Worm (Caenorhabditis elegans) whole organism, L1 larva: ENCODE measurements around the gene nspc-5.
A peak's percentile ranks its signal among the peaks of the same experiment; 100 is the strongest.

Experiments used
- C34B4.2 ChIP-seq: sonication (generic microtip); optimal IDR thresholded peaks from 2 replicates; lab custom pipeline; 2017; ENCODE audit warnings: mild to moderate bottlenecking, missing genetic modification characterization, missing compliant biosample characterization
- blmp-1 ChIP-seq: fragments of 150-350 bp; optimal IDR thresholded peaks from 2 replicates; lab custom pipeline; 2014; ENCODE audit warnings: missing biosample characterization, missing genetic modification characterization
- ceh-63 ChIP-seq: fragments of 200-800 bp; sonication (Bioruptor generic); optimal IDR thresholded peaks from 2 replicates; lab custom pipeline; 2018; ENCODE audit warnings: mild to moderate bottlenecking, missing genetic modification characterization, missing compliant biosample characterization
- ceh-8 ChIP-seq: fragments of 200-800 bp; sonication (Bioruptor generic); optimal IDR thresholded peaks from 2 replicates; lab custom pipeline; 2018; ENCODE audit warnings: mild to moderate bottlenecking, missing genetic modification characterization, moderate library complexity, missing compliant biosample characterization
- ceh-82 ChIP-seq, 3 experiments: fragments of 150-350 bp in 1 of 3; sonication (generic microtip) in 2 of 3; optimal IDR thresholded peaks; 2 replicates each; lab custom pipeline; 2014 to 2017; ENCODE audit warnings: missing biosample characterization in 3 of 3, missing genetic modification characterization in 3 of 3
- ces-1 ChIP-seq: fragments of 150-350 bp; optimal IDR thresholded peaks from 2 replicates; lab custom pipeline; 2014; ENCODE audit warnings: missing biosample characterization, missing genetic modification reagents, missing genetic modification characterization
- dsc-1 ChIP-seq: sonication (generic microtip); optimal IDR thresholded peaks from 2 replicates; lab custom pipeline; 2016; ENCODE audit warnings: mild to moderate bottlenecking, missing genetic modification characterization, missing compliant biosample characterization
- efl-1 ChIP-seq, 4 experiments: fragments of 150-350 bp; optimal IDR thresholded peaks in 3 of 4; peaks in 1 of 4; 1 replicate in 1 of 4; 2 replicates in 3 of 4; lab custom pipeline; 2014; ENCODE audit warnings: missing biosample characterization in 2 of 4, missing genetic modification characterization in 2 of 4, missing genetic modification reagents in 2 of 4
- egl-13 ChIP-seq: sonication (generic microtip); optimal IDR thresholded peaks from 2 replicates; lab custom pipeline; 2016; ENCODE audit warnings: missing genotype, missing genetic modification reagents, missing genetic modification characterization, missing compliant biosample characterization
- egl-27 ChIP-seq, 2 experiments: fragments of 150-350 bp in 1 of 2; sonication (generic microtip); optimal IDR thresholded peaks; 3 replicates each; lab custom pipeline; 2017 to 2018; ENCODE audit warnings: missing biosample characterization in 2 of 2, missing genetic modification characterization in 2 of 2, missing genetic modification reagents in 2 of 2
- ets-5 ChIP-seq: fragments of 200-800 bp; sonication (Bioruptor generic); IDR thresholded peaks from 2 replicates; pipeline ENCODE4 v1.3.6; 2022; ENCODE audit warnings: missing genetic modification characterization, missing compliant biosample characterization
- fkh-10 ChIP-seq: sonication (generic microtip); optimal IDR thresholded peaks from 2 replicates; lab custom pipeline; 2017; ENCODE audit warnings: missing biosample characterization, missing genetic modification reagents, missing genetic modification characterization
- fkh-8 ChIP-seq: sonication (generic microtip); optimal IDR thresholded peaks from 2 replicates; lab custom pipeline; 2016; ENCODE audit warnings: mild to moderate bottlenecking, missing genetic modification characterization, missing compliant biosample characterization
- fos-1 ChIP-seq: fragments of 150-350 bp; optimal IDR thresholded peaks from 2 replicates; lab custom pipeline; 2014; ENCODE audit warnings: missing biosample characterization, missing genetic modification characterization
- lin-13 ChIP-seq: fragments of 150-350 bp; optimal IDR thresholded peaks from 2 replicates; lab custom pipeline; 2014; ENCODE audit warnings: missing biosample characterization, missing genetic modification reagents, missing genetic modification characterization
- lin-14 ChIP-seq: fragments of 200-800 bp; sonication (Bioruptor generic); optimal IDR thresholded peaks from 2 replicates; lab custom pipeline; 2018; ENCODE audit warnings: mild to moderate bottlenecking, missing genetic modification characterization, moderate library complexity, missing compliant biosample characterization
- lin-35 ChIP-seq, 2 experiments: fragments of 150-350 bp; optimal IDR thresholded peaks; 2 replicates each; lab custom pipeline; 2014; ENCODE audit warnings: missing biosample characterization in 2 of 2, missing genetic modification characterization in 2 of 2, missing genetic modification reagents in 2 of 2
- lsy-2 ChIP-seq, 2 experiments: fragments of 150-350 bp; optimal IDR thresholded peaks; 2 replicates each; lab custom pipeline; 2014; ENCODE audit warnings: missing biosample characterization in 2 of 2, missing genetic modification characterization in 2 of 2
- mab-9 ChIP-seq: fragments of 200-800 bp; sonication (Bioruptor generic); IDR thresholded peaks from 2 replicates; pipeline ENCODE4 v1.3.6; 2022; ENCODE audit warnings: missing genetic modification reagents, missing genetic modification characterization, missing compliant biosample characterization
- mdl-1 ChIP-seq, 2 experiments: fragments of 150-350 bp; optimal IDR thresholded peaks; 2 replicates each; lab custom pipeline; 2014 to 2017; ENCODE audit warnings: missing biosample characterization in 2 of 2, missing genetic modification characterization in 2 of 2, inconsistent platforms in 1 of 2
- mep-1 ChIP-seq: fragments of 150-350 bp; optimal IDR thresholded peaks from 2 replicates; lab custom pipeline; 2014; ENCODE audit warnings: missing biosample characterization, missing genetic modification characterization
- nhr-19 ChIP-seq: fragments of 200-800 bp; sonication (Bioruptor generic); conservative IDR thresholded peaks from 2 replicates; pipeline ENCODE4 v1.3.6; 2022; ENCODE audit warnings: missing genetic modification characterization, missing compliant biosample characterization
- nhr-20 ChIP-seq: sonication (generic microtip); optimal IDR thresholded peaks from 2 replicates; lab custom pipeline; 2016; ENCODE audit warnings: mild to moderate bottlenecking, missing genetic modification characterization, missing compliant biosample characterization
- nhr-237 ChIP-seq: fragments of 150-350 bp; optimal IDR thresholded peaks from 2 replicates; lab custom pipeline; 2014; ENCODE audit warnings: missing biosample characterization, missing genetic modification characterization
- nhr-47 ChIP-seq: sonication (generic microtip); optimal IDR thresholded peaks from 2 replicates; lab custom pipeline; 2016; ENCODE audit warnings: mild to moderate bottlenecking, missing genetic modification characterization, moderate library complexity, missing compliant biosample characterization
- nhr-71 ChIP-seq: sonication (generic microtip); optimal IDR thresholded peaks from 2 replicates; lab custom pipeline; 2016; ENCODE audit warnings: mild to moderate bottlenecking, missing genetic modification characterization, moderate library complexity, missing compliant biosample characterization
- nhr-84 ChIP-seq: sonication (generic microtip); optimal IDR thresholded peaks from 2 replicates; lab custom pipeline; 2017; ENCODE audit warnings: missing biosample characterization, missing genetic modification characterization
- nhr-85 ChIP-seq: sonication (generic microtip); peaks from one replicate; lab custom pipeline; 2016; ENCODE audit warnings: missing genetic modification characterization, inconsistent platforms, missing compliant biosample characterization
- nhr-90 ChIP-seq: sonication (generic microtip); optimal IDR thresholded peaks from 2 replicates; lab custom pipeline; 2016; ENCODE audit warnings: mild to moderate bottlenecking, missing genetic modification characterization, missing compliant biosample characterization; ENCODE audit not compliant: poor library complexity
- pax-3 ChIP-seq: fragments of 200-800 bp; sonication (Bioruptor generic); optimal IDR thresholded peaks from 2 replicates; lab custom pipeline; 2018; ENCODE audit warnings: mild to moderate bottlenecking, missing genetic modification characterization, moderate library complexity, missing compliant biosample characterization
- rnt-1 ChIP-seq: sonication (generic microtip); optimal IDR thresholded peaks from 2 replicates; lab custom pipeline; 2016; ENCODE audit warnings: mild to moderate bottlenecking, missing genetic modification characterization, moderate library complexity, missing compliant biosample characterization
- skn-1 ChIP-seq: fragments of 150-350 bp; optimal IDR thresholded peaks from 2 replicates; lab custom pipeline; 2014; ENCODE audit warnings: missing biosample characterization, missing genetic modification characterization
- snu-23 ChIP-seq: sonication (generic microtip); optimal IDR thresholded peaks from 2 replicates; lab custom pipeline; 2016; ENCODE audit warnings: missing genetic modification characterization, missing compliant biosample characterization
- sup-37 ChIP-seq: fragments of 200-800 bp; sonication (Bioruptor generic); optimal IDR thresholded peaks from 2 replicates; lab custom pipeline; 2018; ENCODE audit warnings: mild to moderate bottlenecking, missing genetic modification characterization, missing compliant biosample characterization
- swsn-7 ChIP-seq: sonication (generic microtip); optimal IDR thresholded peaks from 2 replicates; lab custom pipeline; 2016; ENCODE audit warnings: missing genetic modification characterization, missing compliant biosample characterization
- unc-130 ChIP-seq: fragments of 150-350 bp; optimal IDR thresholded peaks from 2 replicates; lab custom pipeline; 2017; ENCODE audit warnings: missing biosample characterization, missing genetic modification characterization, inconsistent platforms
- unc-86 ChIP-seq: sonication (generic microtip); optimal IDR thresholded peaks from 2 replicates; lab custom pipeline; 2016; ENCODE audit warnings: missing genetic modification characterization, missing compliant biosample characterization
- unc-98 ChIP-seq: fragments of 200-800 bp; sonication (Bioruptor generic); IDR thresholded peaks from 2 replicates; pipeline ENCODE4 v1.3.6; 2022; ENCODE audit warnings: missing genetic modification characterization, missing compliant biosample characterization
- zip-4 ChIP-seq: fragments of 200-800 bp; sonication (Bioruptor generic); optimal IDR thresholded peaks from 2 replicates; lab custom pipeline; 2018; ENCODE audit warnings: mild to moderate bottlenecking, missing genetic modification characterization, moderate library complexity, missing compliant biosample characterization
- ztf-11 ChIP-seq, 2 experiments: sonication (generic microtip); optimal IDR thresholded peaks; 2 replicates each; lab custom pipeline; 2016 to 2017; ENCODE audit warnings: missing genetic modification characterization in 2 of 2, missing biosample characterization in 1 of 2, missing compliant biosample characterization in 1 of 2

Gene nspc-5

DNA sequence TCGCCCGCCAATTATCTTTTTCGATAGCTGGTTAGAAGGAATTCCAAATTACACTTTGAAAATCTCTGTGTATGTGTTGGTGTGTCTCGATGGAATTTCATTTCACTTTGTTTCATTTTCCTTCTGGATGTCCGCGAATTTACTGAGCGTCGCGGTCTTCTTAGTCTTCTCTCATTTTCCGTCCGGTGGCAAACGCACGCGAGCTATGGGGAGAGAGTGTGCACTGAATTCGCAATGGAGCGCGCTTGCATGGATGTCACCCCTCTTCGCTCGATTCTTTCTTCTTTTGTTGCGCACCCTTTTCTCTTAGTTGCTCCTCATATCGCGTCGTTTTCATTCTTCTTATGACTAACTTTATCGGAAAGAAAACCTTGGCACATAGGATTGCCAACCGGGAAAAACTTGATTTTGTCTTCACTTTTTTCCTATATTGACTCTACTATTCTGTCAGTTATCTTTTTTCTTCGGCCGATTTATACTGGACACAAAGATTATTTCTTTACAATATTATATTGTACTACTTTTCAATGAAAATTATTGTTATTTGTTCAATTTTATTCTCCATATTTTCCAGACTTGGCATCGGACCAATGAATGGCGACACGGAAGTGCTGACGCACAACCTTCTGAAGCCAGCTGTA lies 13.3 kb downstream of the nspc-5 start, which contains the start of gene dhhc-14 (continued):
- TF ChIP-seq pax-3 = no peak
- TF ChIP-seq ceh-8 (GFP tag; lab: Kevin White, UChicago) = no peak
- peak; percentile 38 for TF ChIP-seq lin-13 (GFP tag; lab: Kevin White, UChicago)
- no peak for TF ChIP-seq ces-1

DNA sequence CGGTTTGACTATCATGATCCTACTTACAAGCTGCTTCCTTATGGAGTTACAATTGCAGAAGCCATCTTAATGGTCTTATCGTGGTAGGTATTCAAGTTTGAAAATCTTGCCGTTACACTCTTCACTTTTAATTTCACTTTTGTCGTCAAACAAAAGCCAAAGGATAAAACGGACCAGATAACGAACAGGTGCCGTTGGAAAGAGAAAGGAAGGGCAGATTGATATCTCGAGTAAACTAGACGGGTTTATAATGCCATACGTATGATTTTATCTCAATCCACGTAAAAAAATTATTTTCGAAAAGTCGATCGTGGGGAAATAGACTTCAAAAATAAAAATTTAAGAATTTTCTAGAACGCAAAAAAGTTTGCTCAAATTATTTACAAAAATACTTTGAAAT lies 15.5 kb downstream of the nspc-5 start:
- TF ChIP-seq blmp-1 (tag; lab: Kevin White, UChicago) (peak; percentile 76), rnt-1 (no peak), unc-98 (GFP tag; lab: Robert Waterston, UW) (no peak), fos-1 (tag; lab: Kevin White, UChicago) (no peak)

DNA sequence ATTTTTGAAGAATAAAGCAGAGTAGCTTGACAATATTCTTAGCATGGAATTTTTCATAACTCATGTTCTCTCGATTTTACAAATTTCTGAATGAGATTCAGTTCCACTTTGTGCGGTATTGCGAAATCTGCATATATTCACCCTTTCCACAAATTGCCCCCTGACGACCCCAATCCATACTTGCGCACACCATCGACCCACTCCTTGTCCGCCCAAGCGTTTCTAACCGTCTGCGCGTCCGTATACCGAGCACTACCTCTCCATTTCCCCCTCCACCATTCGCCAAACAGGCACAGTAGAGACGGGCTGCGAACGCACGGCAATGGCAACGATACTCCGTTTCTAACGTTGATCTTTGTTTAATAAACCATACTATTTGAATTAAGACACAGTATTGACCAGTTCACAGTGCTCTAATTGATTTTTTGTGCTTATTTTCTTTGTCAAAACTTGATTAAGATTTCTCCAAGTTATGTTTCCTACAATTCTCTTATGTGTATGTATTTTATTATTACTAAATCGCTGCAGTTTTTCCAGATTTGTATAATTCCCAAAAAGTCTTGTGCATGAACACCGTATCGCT lies 18.2 kb downstream of the nspc-5 start, which contains the start of gene utx-1:
Gene utx-1, plus strand, starts transcription at position 533 of the 583 bp plus-strand sequence.
- peak; percentile 28 for TF ChIP-seq nhr-47 (tag; lab: Kevin White, UChicago)
- TF ChIP-seq efl-1 (optimal IDR thresholded peaks at IDR 0.05; lab: Kevin White, UChicago) = peak in 1 of 2 experiments; percentile 24
- no peak for TF ChIP-seq efl-1 (GFP tag; optimal IDR thresholded peaks at IDR 0.05 in 1 of 2; lab: Kevin White, UChicago)
- TF ChIP-seq rnt-1 = peak; percentile 33
- peak; percentile 30 for TF ChIP-seq swsn-7 (tag; lab: Kevin White, UChicago)
- TF ChIP-seq nhr-19 = peak; percentile 23; the same call in 1 of the 2 replicates
- TF ChIP-seq egl-27 (tag; optimal IDR thresholded peaks at IDR 0.05; lab: Kevin White, UChicago) = no peak
- TF ChIP-seq zip-4 (GFP tag; lab: Kevin White, UChicago) = peak; percentile 86
- peak; percentile 26 for TF ChIP-seq nhr-71 (tag; lab: Kevin White, UChicago)
- peak; percentile 15 to 48 for TF ChIP-seq lin-35 (GFP tag; optimal IDR thresholded peaks at IDR 0.05; lab: Kevin White, UChicago)
- no peak for TF ChIP-seq egl-13 (tag; lab: Kevin White, UChicago)
- peak; percentile 31 for TF ChIP-seq nhr-20 (tag; lab: Kevin White, UChicago)
- TF ChIP-seq dsc-1 (tag; lab: Kevin White, UChicago) = peak; percentile 26
- TF ChIP-seq ets-5 = no peak
- peak; percentile 21 for TF ChIP-seq mep-1 (tag; lab: Kevin White, UChicago)
- no peak for TF ChIP-seq nhr-237
- TF ChIP-seq fkh-8 = peak; percentile 26
- no peak for TF ChIP-seq sup-37
- peak in 1 of 2 experiments; percentile 12 for TF ChIP-seq mdl-1 (tag; optimal IDR thresholded peaks at IDR 0.05; lab: Kevin White, UChicago)
- peak; percentile 59 for TF ChIP-seq lin-14 (GFP tag; lab: Kevin White, UChicago)
- TF ChIP-seq blmp-1 (tag; lab: Kevin White, UChicago) = peak; percentile 4
- peak; percentile 28 for TF ChIP-seq nhr-90 (tag; lab: Kevin White, UChicago)
- no peak for TF ChIP-seq C34B4.2 (tag; lab: Kevin White, UChicago)
- TF ChIP-seq unc-86 (tag; lab: Kevin White, UChicago) = peak; percentile 13
- peak; percentile 55 for TF ChIP-seq nhr-85
- TF ChIP-seq skn-1 (tag; lab: Kevin White, UChicago) = peak; percentile 12
- TF ChIP-seq snu-23 = peak; percentile 31
- TF ChIP-seq fkh-10 (GFP tag; lab: Kevin White, UChicago) = peak; percentile 3
- peak in 1 of 2 experiments; percentile 37 for TF ChIP-seq ztf-11 (tag; optimal IDR thresholded peaks at IDR 0.05; lab: Kevin White, UChicago)
- TF ChIP-seq unc-130 (tag; lab: Kevin White, UChicago) = no peak
- TF ChIP-seq nhr-84 (tag; lab: Kevin White, UChicago) = no peak
- TF ChIP-seq ceh-82 (tag; optimal IDR thresholded peaks at IDR 0.05; lab: Kevin White, UChicago) = peak in 1 of 3 experiments; percentile 9
- no peak for TF ChIP-seq ceh-63 (GFP tag; lab: Kevin White, UChicago)
- TF ChIP-seq lsy-2 (tag; optimal IDR thresholded peaks at IDR 0.05; lab: Kevin White, UChicago) = peak in 1 of 2 experiments; percentile 29
- 0 out of 2 replicates have a peak, but pooled peaks have one; percentile 21 for TF ChIP-seq mab-9
- no peak for TF ChIP-seq ces-1
